Worm (Caenorhabditis elegans): ENCODE measurements around the gene alh-2.
"Not testable (repeated sequence)": the region's sequence is repeated elsewhere in the genome, so short reads cannot be mapped to it uniquely, and the experiment has no call there.

alh-2 gene

DNA sequence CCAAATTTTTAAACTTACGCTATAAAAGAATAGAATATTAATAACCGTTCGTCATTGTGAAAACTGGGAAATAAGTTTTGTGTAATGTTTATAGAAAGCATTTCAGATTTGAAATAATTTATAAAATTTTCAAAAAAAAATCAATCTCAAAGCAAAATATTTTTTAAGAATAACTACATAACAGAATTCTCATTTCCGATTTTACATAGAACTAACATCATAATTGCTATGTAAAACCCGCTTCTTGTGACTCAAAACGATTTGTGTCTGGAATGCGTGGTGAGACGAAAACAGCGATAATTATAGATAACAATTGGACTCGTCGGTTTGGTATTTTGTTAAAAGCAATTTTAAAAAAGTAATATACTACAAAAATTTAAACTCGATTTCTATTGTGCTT, 36.8 kb downstream of the alh-2 start, which contains the start of gene srw-91:
Gene srw-91 (minus strand): TSS at position 101 of the 400 bp plus-strand sequence.
- TF ChIP-seq dao-5 (tag; optimal IDR thresholded peaks at IDR 0.05), result no peak
- no peak for TF ChIP-seq W03F9.2 (tag; optimal IDR thresholded peaks at IDR 0.05)
- TF ChIP-seq him-1 (tag; optimal IDR thresholded peaks at IDR 0.05), result no peak

DNA sequence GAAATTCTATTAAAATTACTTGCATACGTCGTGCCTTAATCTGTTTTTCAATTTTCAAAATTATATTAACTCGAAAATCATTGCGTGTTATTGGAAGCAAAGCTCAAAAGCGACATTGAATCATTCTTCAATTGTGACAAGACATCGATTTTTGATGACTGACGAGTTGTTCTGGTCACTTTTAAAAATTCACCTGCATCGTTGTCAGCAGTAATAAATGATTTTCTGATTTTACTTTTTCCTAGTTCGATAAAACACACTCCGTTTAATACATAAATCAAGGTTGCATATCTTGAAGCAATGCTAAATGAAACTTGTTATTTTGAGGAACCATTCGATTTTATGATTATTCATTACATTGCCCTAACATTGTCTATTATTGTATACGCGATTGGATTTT, 38.3 kb downstream of the alh-2 start, which contains the start of gene srh-3:
Gene srh-3 (plus strand): TSS at position 301 of the 400 bp plus-strand sequence.
- no peak for TF ChIP-seq W03F9.2 (tag; optimal IDR thresholded peaks at IDR 0.05)
- no peak for TF ChIP-seq him-1 (tag; optimal IDR thresholded peaks at IDR 0.05)
- TF ChIP-seq dao-5 (tag; optimal IDR thresholded peaks at IDR 0.05), result no peak

DNA sequence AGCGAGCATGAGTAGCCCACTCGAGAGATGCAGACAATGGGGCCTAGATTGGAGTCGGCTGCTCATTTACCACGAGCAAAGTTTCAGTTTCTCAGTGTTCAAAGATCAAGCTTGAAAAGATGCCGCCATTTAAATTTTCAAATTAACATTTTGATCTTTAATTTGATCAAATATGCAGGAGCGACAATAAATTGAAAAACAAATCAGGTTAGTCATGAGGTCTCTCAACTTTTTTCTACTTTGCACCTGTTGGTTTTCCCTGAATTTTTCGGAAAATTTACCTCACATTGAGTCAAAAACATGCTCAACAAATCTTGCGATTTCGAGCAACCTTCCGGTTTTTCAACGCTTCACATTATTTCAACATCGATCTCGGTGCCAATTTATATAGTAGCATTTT, 41.4 kb downstream of the alh-2 start, which contains the start of gene srh-5:
Gene srh-5 (plus strand): TSS at position 301 of the 400 bp plus-strand sequence.
- no peak for TF ChIP-seq dao-5 (tag; optimal IDR thresholded peaks at IDR 0.05)
- TF ChIP-seq him-1 (tag; optimal IDR thresholded peaks at IDR 0.05), result no peak
- TF ChIP-seq W03F9.2 (tag; optimal IDR thresholded peaks at IDR 0.05), result no peak

DNA sequence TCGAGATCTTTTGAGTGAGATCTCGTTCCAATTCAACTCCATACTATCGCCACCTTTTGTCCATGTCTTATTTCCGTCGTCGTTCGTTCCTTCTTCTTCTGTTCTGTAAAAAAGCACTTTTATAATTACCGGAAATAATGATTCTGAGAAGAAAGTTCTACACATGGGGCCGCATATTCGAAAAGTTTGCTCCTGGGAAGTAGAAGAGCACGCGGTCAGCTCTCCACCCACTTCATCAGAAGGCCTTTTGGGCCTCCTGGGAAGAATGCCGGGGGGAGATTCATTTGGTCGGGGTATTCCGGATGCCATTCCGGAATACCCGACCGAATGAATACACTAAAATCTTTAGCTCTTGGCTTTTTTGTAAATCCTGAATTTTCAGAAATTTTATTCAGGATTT, 48.5 kb downstream of the alh-2 start, which contains the start of gene Y46H3C.5:
Gene Y46H3C.5 (minus strand): TSS at position 2 of the 400 bp plus-strand sequence.
- TF ChIP-seq him-1, dao-5, W03F9.2 (tag; optimal IDR thresholded peaks at IDR 0.05): not testable (repeated sequence)

DNA sequence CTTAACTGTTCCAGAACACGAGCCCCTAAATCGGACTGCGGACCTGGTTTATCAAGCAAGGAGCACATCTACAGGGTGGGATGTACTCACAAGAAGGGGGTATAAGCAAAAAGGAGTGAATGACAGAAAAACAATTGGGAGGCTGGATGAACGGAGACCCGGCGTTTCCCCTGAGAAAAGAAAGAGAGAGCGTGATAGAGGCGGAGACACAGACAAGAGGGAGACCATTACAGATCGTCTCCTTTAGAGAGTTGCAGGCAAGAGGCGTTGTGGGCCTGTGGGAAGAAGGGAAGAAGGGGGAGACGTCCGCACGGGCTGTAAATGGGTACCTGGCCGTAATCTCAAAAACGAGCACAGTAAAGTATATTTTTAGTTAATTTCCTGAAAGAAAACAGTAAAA, 49.9 kb downstream of the alh-2 start, which contains the start of gene Y46H3C.7:
Gene Y46H3C.7 (minus strand): TSS at position 147 of the 400 bp plus-strand sequence.
- TF ChIP-seq him-1, dao-5, W03F9.2 (tag; optimal IDR thresholded peaks at IDR 0.05): not testable (repeated sequence)
